Worm (Caenorhabditis elegans): Measurements from ENCODE around the gene F32D8.2.

F32D8.2 gene

ce11 chrV:10859048-10859637 is 24.4 kb upstream of the F32D8.2 start:
- TF ChIP-seq lin-54 (GFP tag; optimal IDR thresholded peaks at IDR 0.05): no peak
- peak; percentile 37 for TF ChIP-seq unc-62 (GFP tag; optimal IDR thresholded peaks at IDR 0.05)
- TF ChIP-seq lag-1 (GFP tag; IDR thresholded peaks at IDR 0.05): no peak
- peak; percentile 18 for TF ChIP-seq nhr-80 (tag; optimal IDR thresholded peaks at IDR 0.05)
- TF ChIP-seq B0261.1 (tag; optimal IDR thresholded peaks at IDR 0.05): no peak
- TF ChIP-seq sdz-38 (tag; optimal IDR thresholded peaks at IDR 0.05): no peak
- no peak for TF ChIP-seq zim-3 (tag; optimal IDR thresholded peaks at IDR 0.05)
- TF ChIP-seq hmg-1.2 (GFP tag; IDR thresholded peaks at IDR 0.05): 0 out of 2 replicates have a peak, but pooled peaks have one; percentile 16
- no peak for TF ChIP-seq ceh-58 (GFP tag; IDR thresholded peaks at IDR 0.05)
- no peak for TF ChIP-seq sea-2 (GFP tag; IDR thresholded peaks at IDR 0.05)

- TF ChIP-seq attf-6 (GFP tag; IDR thresholded peaks at IDR 0.05) (no peak), B0336.3 (GFP tag; IDR thresholded peaks at IDR 0.05) (no peak), nhr-80 (tag; optimal IDR thresholded peaks at IDR 0.05) (peak; percentile 81), sea-2 (GFP tag; IDR thresholded peaks at IDR 0.05) (no peak)
These were observed 23.8 kb upstream of the F32D8.2 start for ce11 chrV:10859775-10860174.

ce11 chrV:10860526-10861037 is 23.0 kb upstream of the F32D8.2 start:
- no peak for TF ChIP-seq D2030.7 (GFP tag; IDR thresholded peaks at IDR 0.05)
- TF ChIP-seq ztf-3 (GFP tag; optimal IDR thresholded peaks at IDR 0.05): no peak
- TF ChIP-seq B0261.1 (tag; optimal IDR thresholded peaks at IDR 0.05): no peak
- no peak for TF ChIP-seq hsf-1 (GFP tag; IDR thresholded peaks at IDR 0.05)
- no peak for TF ChIP-seq cebp-1 (GFP tag; IDR thresholded peaks at IDR 0.05)
- no peak for TF ChIP-seq cebp-1 (tag; optimal IDR thresholded peaks at IDR 0.05)
- TF ChIP-seq F52B5.7 (tag; optimal IDR thresholded peaks at IDR 0.05): no peak
- no peak for TF ChIP-seq Y53F4B.3 (GFP tag; IDR thresholded peaks at IDR 0.05)
- TF ChIP-seq ceh-91 (GFP tag; IDR thresholded peaks at IDR 0.05): no peak
- TF ChIP-seq F37B4.10 (GFP tag; IDR thresholded peaks at IDR 0.05): no peak
- TF ChIP-seq mcd-1 (GFP tag; IDR thresholded peaks at IDR 0.05): no peak
- TF ChIP-seq Y53G8AR.9 (GFP tag; conservative IDR thresholded peaks at IDR 0.05): no peak
- no peak for TF ChIP-seq attf-3 (GFP tag; conservative IDR thresholded peaks at IDR 0.05)
- no peak for TF ChIP-seq tbx-9 (tag; optimal IDR thresholded peaks at IDR 0.05; ENCODE audit: borderline replicate concordance)
- TF ChIP-seq K12H6.12 (tag; optimal IDR thresholded peaks at IDR 0.05): no peak
- no peak for TF ChIP-seq aptf-2 (GFP tag; conservative IDR thresholded peaks at IDR 0.05)
- no peak for TF ChIP-seq atf-7 (tag; optimal IDR thresholded peaks at IDR 0.05)
- no peak for TF ChIP-seq madf-3 (GFP tag; IDR thresholded peaks at IDR 0.05)
- TF ChIP-seq lin-26 (GFP tag; IDR thresholded peaks at IDR 0.05): no peak
- TF ChIP-seq lag-1 (GFP tag; IDR thresholded peaks at IDR 0.05): no peak
- TF ChIP-seq efl-1 (GFP tag; optimal IDR thresholded peaks at IDR 0.05): no peak

- TF ChIP-seq nhr-80 (tag; optimal IDR thresholded peaks at IDR 0.05) (peak; percentile 10), attf-5 (GFP tag; optimal IDR thresholded peaks at IDR 0.05) (peak; percentile 18), pha-4 (tag; optimal IDR thresholded peaks at IDR 0.05) (no peak), somi-1 (GFP tag; optimal IDR thresholded peaks at IDR 0.05) (no peak), ceh-79 (tag; optimal IDR thresholded peaks at IDR 0.05) (no peak), cebp-1 (GFP tag; IDR thresholded peaks at IDR 0.05) (no peak), cebp-1 (tag; optimal IDR thresholded peaks at IDR 0.05) (peak; percentile 27), ztf-25 (GFP tag; IDR thresholded peaks at IDR 0.05) (no peak), K12H6.12 (tag; optimal IDR thresholded peaks at IDR 0.05) (peak; percentile 40), F52B5.7 (tag; optimal IDR thresholded peaks at IDR 0.05) (no peak), mxl-1 (tag; optimal IDR thresholded peaks at IDR 0.05) (no peak), nhr-27 (tag; optimal IDR thresholded peaks at IDR 0.05) (no peak), ceh-27 (GFP tag; optimal IDR thresholded peaks at IDR 0.05) (peak; percentile 30), bed-2 (GFP tag; IDR thresholded peaks at IDR 0.05) (no peak), dpff-1 (tag; optimal IDR thresholded peaks at IDR 0.05) (no peak)
These were observed 21.8 kb upstream of the F32D8.2 start for ce11 chrV:10861611-10862262.

Data from whole organism, young adult.